Worm (Caenorhabditis elegans): ENCODE measurements around the gene erl-1.

ce11 chrIV:12282157-12282789 is 5.5 kb upstream of the erl-1 start, which contains the start of the genes C42C1.12 and C42C1.19:
- no peak for TF ChIP-seq unc-62 (GFP tag; optimal IDR thresholded peaks at IDR 0.05)
- no peak for TF ChIP-seq pax-3 (tag; optimal IDR thresholded peaks at IDR 0.05)
- no peak for TF ChIP-seq dsc-1 (tag; optimal IDR thresholded peaks at IDR 0.05)
- no peak for TF ChIP-seq sptf-1 (tag; optimal IDR thresholded peaks at IDR 0.05)
- no peak for TF ChIP-seq ztf-11 (tag; optimal IDR thresholded peaks at IDR 0.05)
- no peak for TF ChIP-seq aly-2 (tag; optimal IDR thresholded peaks at IDR 0.05)
- no peak for TF ChIP-seq ceh-8 (GFP tag; optimal IDR thresholded peaks at IDR 0.05)
- TF ChIP-seq nhr-12 (tag; optimal IDR thresholded peaks at IDR 0.05), result no peak
